Worm (Caenorhabditis elegans) whole organism, L4 larva: ENCODE measurements around the gene scl-1.

ENCODE experiments used
- dmd-9 ChIP-seq: fragments of 200-800 bp; sonication (Bioruptor generic); IDR thresholded peaks from 2 replicates; pipeline ENCODE4 v1.3.6; 2022; ENCODE audit warnings: missing genetic modification reagents, missing genetic modification characterization, missing compliant biosample characterization
- lin-29 ChIP-seq: fragments of 200-800 bp; sonication (Bioruptor generic); IDR thresholded peaks from 2 replicates; pipeline ENCODE4 v1.3.6; 2022; ENCODE audit warnings: missing genetic modification reagents, missing genetic modification characterization, missing compliant biosample characterization
- nhr-48 ChIP-seq: sonication (generic microtip); optimal IDR thresholded peaks from 2 replicates; lab custom pipeline; 2016; ENCODE audit warnings: mild to moderate bottlenecking, missing genetic modification characterization, missing compliant biosample characterization

- TF ChIP-seq dmd-9 (GFP tag; lab: Robert Waterston, UW) (no peak), nhr-48 (tag; lab: Kevin White, UChicago) (no peak), lin-29 (GFP tag; lab: Robert Waterston, UW) (no peak)
Observed at ce11 chrIV:13068451-13068850, 12.3 kb downstream of the scl-1 start, which contains the start of gene scl-6.
